Worm (Caenorhabditis elegans): ENCODE measurements around the gene T02C12.5.
A peak's percentile ranks its signal among the peaks of the same experiment; 100 is the strongest.

Gene T02C12.5

ce11 chrIII:4018591-4019580 lies 9.1 kb downstream of the T02C12.5 start:
- TF ChIP-seq zip-8 (tag; optimal IDR thresholded peaks at IDR 0.05): no peak
- no peak for TF ChIP-seq lin-13 (tag; optimal IDR thresholded peaks at IDR 0.05)
- TF ChIP-seq ceh-39 (tag; optimal IDR thresholded peaks at IDR 0.05): no peak
- TF ChIP-seq flh-1 (GFP tag; optimal IDR thresholded peaks at IDR 0.05): no peak
- no peak for TF ChIP-seq elt-1 (tag; optimal IDR thresholded peaks at IDR 0.05; ENCODE audit: borderline replicate concordance, insufficient read depth)
- no peak for TF ChIP-seq blmp-1 (tag; optimal IDR thresholded peaks at IDR 0.05)
- TF ChIP-seq ham-2 (GFP tag; optimal IDR thresholded peaks at IDR 0.05): peak; percentile 12

ce11 chrIII:4018095-4018498 lies 9.9 kb downstream of the T02C12.5 start:
- TF ChIP-seq unc-62 (GFP tag; optimal IDR thresholded peaks at IDR 0.05) (peak; percentile 55), tbx-8 (GFP tag; optimal IDR thresholded peaks at IDR 0.05) (no peak), ceh-83 (GFP tag; optimal IDR thresholded peaks at IDR 0.05) (no peak), ham-2 (GFP tag; optimal IDR thresholded peaks at IDR 0.05) (no peak), lin-13 (tag; optimal IDR thresholded peaks at IDR 0.05) (peak; percentile 1), mab-5 (tag; optimal IDR thresholded peaks at IDR 0.05) (no peak), ztf-11 (tag; optimal IDR thresholded peaks at IDR 0.05) (no peak), M03D4.4 (tag; optimal IDR thresholded peaks at IDR 0.05) (no peak), ces-1 (GFP tag; optimal IDR thresholded peaks at IDR 0.05) (peak; percentile 80), pha-4 (tag; optimal IDR thresholded peaks at IDR 0.05) (no peak), zip-8 (tag; optimal IDR thresholded peaks at IDR 0.05) (no peak), nhr-76 (tag; optimal IDR thresholded peaks at IDR 0.05) (no peak), hlh-1 (tag; optimal IDR thresholded peaks at IDR 0.05) (no peak), snpc-4 (tag; optimal IDR thresholded peaks at IDR 0.05) (no peak), unc-120 (tag; optimal IDR thresholded peaks at IDR 0.05; ENCODE audit: poor library complexity, severe bottlenecking) (no peak), sem-2 (GFP tag; optimal IDR thresholded peaks at IDR 0.05) (no peak), nhr-12 (tag; optimal IDR thresholded peaks at IDR 0.05) (no peak), nhr-2 (tag; optimal IDR thresholded peaks at IDR 0.05) (no peak), sptf-1 (tag; optimal IDR thresholded peaks at IDR 0.05) (peak; percentile 34), mls-2 (tag; optimal IDR thresholded peaks at IDR 0.05) (no peak), drap-1 (GFP tag; optimal IDR thresholded peaks at IDR 0.05) (no peak)

- TF ChIP-seq hlh-1 (tag; optimal IDR thresholded peaks at IDR 0.05) (no peak), nhr-28 (tag; optimal IDR thresholded peaks at IDR 0.05) (no peak), ceh-43 (GFP tag; optimal IDR thresholded peaks at IDR 0.05) (no peak), sptf-1 (tag; optimal IDR thresholded peaks at IDR 0.05) (no peak), nhr-2 (tag; optimal IDR thresholded peaks at IDR 0.05) (no peak), mls-2 (tag; optimal IDR thresholded peaks at IDR 0.05) (no peak), elt-3 (tag; optimal IDR thresholded peaks at IDR 0.05) (no peak), ceh-83 (GFP tag; optimal IDR thresholded peaks at IDR 0.05) (no peak), lsy-2 (tag; optimal IDR thresholded peaks at IDR 0.05) (no peak), snpc-4 (tag; optimal IDR thresholded peaks at IDR 0.05) (no peak), zip-8 (tag; optimal IDR thresholded peaks at IDR 0.05) (no peak), lin-13 (tag; optimal IDR thresholded peaks at IDR 0.05) (no peak), elt-1 (tag; optimal IDR thresholded peaks at IDR 0.05; ENCODE audit: borderline replicate concordance, insufficient read depth) (no peak)
Observed at ce11 chrIII:4017527-4017926, 10.4 kb downstream of the T02C12.5 start, which contains the start of gene tbb-2. TSS of gene tbb-2 (minus strand) at chrIII:4017627.

ce11 chrIII:4015382-4015986 lies 12.5 kb downstream of the T02C12.5 start:
- no peak for TF ChIP-seq pha-4 (tag; optimal IDR thresholded peaks at IDR 0.05)
- no peak for TF ChIP-seq snpc-4 (tag; optimal IDR thresholded peaks at IDR 0.05)

ce11 chrIII:4013061-4013460 lies 14.9 kb downstream of the T02C12.5 start:
- TF ChIP-seq blmp-1 (tag; optimal IDR thresholded peaks at IDR 0.05) (no peak), nhr-76 (tag; optimal IDR thresholded peaks at IDR 0.05) (no peak), ceh-83 (GFP tag; optimal IDR thresholded peaks at IDR 0.05) (no peak), unc-62 (GFP tag; optimal IDR thresholded peaks at IDR 0.05) (no peak), lin-13 (tag; optimal IDR thresholded peaks at IDR 0.05) (no peak), bed-3 (GFP tag; optimal IDR thresholded peaks at IDR 0.05) (no peak), ztf-11 (tag; optimal IDR thresholded peaks at IDR 0.05) (no peak), elt-1 (tag; optimal IDR thresholded peaks at IDR 0.05; ENCODE audit: borderline replicate concordance, insufficient read depth) (no peak), cnd-1 (tag; optimal IDR thresholded peaks at IDR 0.05) (no peak), mab-5 (tag; optimal IDR thresholded peaks at IDR 0.05) (no peak), nhr-28 (tag; optimal IDR thresholded peaks at IDR 0.05) (no peak), sptf-1 (tag; optimal IDR thresholded peaks at IDR 0.05) (no peak), elt-3 (tag; optimal IDR thresholded peaks at IDR 0.05) (no peak), hlh-1 (tag; optimal IDR thresholded peaks at IDR 0.05) (no peak), nhr-2 (tag; optimal IDR thresholded peaks at IDR 0.05) (no peak), nhr-237 (tag; optimal IDR thresholded peaks at IDR 0.05) (no peak), tbx-8 (GFP tag; optimal IDR thresholded peaks at IDR 0.05) (no peak), mep-1 (tag; optimal IDR thresholded peaks at IDR 0.05) (no peak), ces-1 (GFP tag; optimal IDR thresholded peaks at IDR 0.05) (no peak)
